Worm (Caenorhabditis elegans): ENCODE data around the gene skr-16.

skr-16 gene

ce11 chrIV:7167983-7168760 lies at the start of gene skr-16:
skr-16 (plus strand) TSS chrIV:7168710.
- TF ChIP-seq tbp1 (GFP tag; optimal IDR thresholded peaks at IDR 0.05): no peak
- TF ChIP-seq let-526 (GFP tag; IDR thresholded peaks at IDR 0.05): no peak
- TF ChIP-seq repo-1 (tag; optimal IDR thresholded peaks at IDR 0.05): no peak
- no peak for TF ChIP-seq F10E7.11 (tag; optimal IDR thresholded peaks at IDR 0.05)
- TF ChIP-seq ztf-26 (tag; optimal IDR thresholded peaks at IDR 0.05): no peak
- TF ChIP-seq let-607 (tag; optimal IDR thresholded peaks at IDR 0.05): no peak
- TF ChIP-seq B0035.1 (tag; optimal IDR thresholded peaks at IDR 0.05): no peak
- no peak for TF ChIP-seq F55B11.4 (tag; optimal IDR thresholded peaks at IDR 0.05; ENCODE audit: borderline replicate concordance, insufficient read depth)
- TF ChIP-seq Y56A3A.18 (GFP tag; IDR thresholded peaks at IDR 0.05): no peak
- no peak for TF ChIP-seq K11D2.4 (GFP tag; IDR thresholded peaks at IDR 0.05)
- TF ChIP-seq hmg-20 (GFP tag; IDR thresholded peaks at IDR 0.05): no peak
- no peak for TF ChIP-seq unc-130 (GFP tag; optimal IDR thresholded peaks at IDR 0.05)
- no peak for TF ChIP-seq sea-2 (GFP tag; IDR thresholded peaks at IDR 0.05)
- TF ChIP-seq rec-8 (tag; optimal IDR thresholded peaks at IDR 0.05): no peak
- no peak for TF ChIP-seq ZK185.1 (tag; optimal IDR thresholded peaks at IDR 0.05; ENCODE audit: poor library complexity, severe bottlenecking)
- TF ChIP-seq lin-40 (tag; optimal IDR thresholded peaks at IDR 0.05): no peak
- TF ChIP-seq mxl-1 (tag; optimal IDR thresholded peaks at IDR 0.05): no peak
- no peak for TF ChIP-seq D2030.7 (GFP tag; IDR thresholded peaks at IDR 0.05)
- no peak for TF ChIP-seq snpc-3.4 (tag; optimal IDR thresholded peaks at IDR 0.05)
- TF ChIP-seq lsl-1 (GFP tag; optimal IDR thresholded peaks at IDR 0.05): no peak

- TF ChIP-seq B0019.2 (GFP tag; conservative IDR thresholded peaks at IDR 0.05) (no peak), lsl-1 (GFP tag; optimal IDR thresholded peaks at IDR 0.05) (peak; percentile 66)
These were observed 47.0 kb upstream of the skr-16 start, which contains the start of the genes C34D4.10 and str-48 for ce11 chrIV:7121313-7122055. C34D4.10 (minus strand) TSS chrIV:7121413. str-48 (plus strand) TSS chrIV:7122005.

- TF ChIP-seq bed-2 (GFP tag; IDR thresholded peaks at IDR 0.05) (no peak), ama-1 (optimal IDR thresholded peaks at IDR 0.05) (no peak), ama-1 (GFP tag; optimal IDR thresholded peaks at IDR 0.05) (peak in 1 of 2 experiments; percentile 20)
These were observed 36.7 kb upstream of the skr-16 start, which contains the start of gene grsp-3 for ce11 chrIV:7131780-7132179. grsp-3 (minus strand) TSS chrIV:7131928.

- TF ChIP-seq chd-7 (tag; optimal IDR thresholded peaks at IDR 0.05): no peak
- TF ChIP-seq snpc-4 (GFP tag; optimal IDR thresholded peaks at IDR 0.05): no peak
- peak in 1 of 4 experiments; percentile 3 for TF ChIP-seq snpc-4 (tag; optimal IDR thresholded peaks at IDR 0.05)
- no peak for TF ChIP-seq B0336.3 (GFP tag; IDR thresholded peaks at IDR 0.05)
- no peak for TF ChIP-seq mxl-1 (tag; optimal IDR thresholded peaks at IDR 0.05)
- TF ChIP-seq lin-54 (GFP tag; optimal IDR thresholded peaks at IDR 0.05): peak; percentile 23
- peak; percentile 16 for TF ChIP-seq attf-5 (GFP tag; optimal IDR thresholded peaks at IDR 0.05)
These were observed 35.4 kb upstream of the skr-16 start, which contains the start of gene cyn-12 for ce11 chrIV:7133140-7133539. cyn-12 (minus strand) TSS chrIV:7133217.

Data from whole organism, young adult.